Worm (Caenorhabditis elegans): ENCODE results near the gene nas-12.

- TF ChIP-seq nhr-77 (tag; optimal IDR thresholded peaks at IDR 0.05) (no peak), mbf-1 (tag; optimal IDR thresholded peaks at IDR 0.05) (no peak), lin-13 (GFP tag; optimal IDR thresholded peaks at IDR 0.05) (no peak), ceh-82 (tag; optimal IDR thresholded peaks at IDR 0.05) (no peak), mdl-1 (tag; optimal IDR thresholded peaks at IDR 0.05) (no peak), ztf-11 (tag; optimal IDR thresholded peaks at IDR 0.05) (no peak), ceh-16 (tag; optimal IDR thresholded peaks at IDR 0.05) (no peak), lsy-2 (tag; optimal IDR thresholded peaks at IDR 0.05) (no peak), alr-1 (tag; optimal IDR thresholded peaks at IDR 0.05) (no peak)
Measured at ce11 chrIV:10251261-10251660, 27.4 kb downstream of the nas-12 start.

All from whole organism, L2 larva.